Worm (Caenorhabditis elegans) whole organism, midembryonic: ENCODE data around the gene C16C10.1.

ENCODE experiments used
- T22C8.4 ChIP-seq: fragments of 200-800 bp; sonication (Bioruptor generic); IDR thresholded peaks from 2 replicates; pipeline ENCODE4 v1.3.6; 2022; ENCODE audit warnings: missing genetic modification characterization, missing compliant biosample characterization
- cog-1 ChIP-seq: sonication (generic microtip); optimal IDR thresholded peaks from 2 replicates; lab custom pipeline; 2016; ENCODE audit warnings: missing genetic modification characterization, missing compliant biosample characterization
- flt-1 ChIP-seq: fragments of 200-800 bp; sonication (Bioruptor generic); IDR thresholded peaks from 2 replicates; pipeline ENCODE4 v1.3.6; 2022; ENCODE audit warnings: missing genetic modification characterization, missing compliant biosample characterization
- klf-2 ChIP-seq: fragments of 200-800 bp; sonication (Bioruptor generic); conservative IDR thresholded peaks from 2 replicates; pipeline ENCODE4 v1.3.6; 2022; ENCODE audit warnings: missing genetic modification reagents, missing genetic modification characterization, missing compliant biosample characterization
- med-1 ChIP-seq: sonication (generic microtip); optimal IDR thresholded peaks from 2 replicates; lab custom pipeline; 2017; ENCODE audit warnings: missing genetic modification characterization, mild to moderate bottlenecking, missing compliant biosample characterization, antibody characterized with exemption, missing genetic modification reagents; ENCODE audit not compliant: insufficient read depth
- ref-1 ChIP-seq: fragments of 200-800 bp; sonication (Bioruptor generic); conservative IDR thresholded peaks from 2 replicates; pipeline ENCODE4 v1.3.6; 2022; ENCODE audit warnings: missing genetic modification reagents, missing genetic modification characterization, missing compliant biosample characterization
- tab-1 ChIP-seq: fragments of 200-800 bp; sonication (Bioruptor generic); IDR thresholded peaks from 2 replicates; pipeline ENCODE4 v1.3.6; 2022; ENCODE audit warnings: missing genetic modification characterization, missing compliant biosample characterization
- ztf-23 ChIP-seq: fragments of 200-800 bp; sonication (Bioruptor generic); IDR thresholded peaks from 2 replicates; pipeline ENCODE4 v1.3.6; 2022; ENCODE audit warnings: missing genetic modification reagents, missing genetic modification characterization, missing compliant biosample characterization
- ztf-29 ChIP-seq: fragments of 200-800 bp; sonication (Bioruptor generic); IDR thresholded peaks from 2 replicates; pipeline ENCODE4 v1.3.6; 2022; ENCODE audit warnings: missing genetic modification reagents, missing genetic modification characterization, missing compliant biosample characterization

- TF ChIP-seq med-1 (GFP tag; lab: Kevin White, UChicago) = no peak
- TF ChIP-seq ztf-23 (GFP tag; lab: Robert Waterston, UW) = no peak
- no peak for TF ChIP-seq ref-1 (GFP tag; lab: Robert Waterston, UW)
- no peak for TF ChIP-seq T22C8.4 (GFP tag; lab: Robert Waterston, UW)
- TF ChIP-seq flt-1 (GFP tag; lab: Robert Waterston, UW) = no peak
- no peak for TF ChIP-seq tab-1 (GFP tag; lab: Robert Waterston, UW)
- no peak for TF ChIP-seq klf-2 (GFP tag; lab: Robert Waterston, UW)
- TF ChIP-seq ztf-29 (GFP tag; lab: Robert Waterston, UW) = no peak
- TF ChIP-seq cog-1 (tag; lab: Kevin White, UChicago) = no peak
Measured at ce11 chrIII:4209188-4209587, 27.9 kb upstream of the C16C10.1 start, which contains the start of gene phlp-2.
